Worm (Caenorhabditis elegans) whole organism, L4/young adult: Measurements from ENCODE around the gene M03C11.6.

Experiments
- W03F9.2 ChIP-seq: fragments of 150-350 bp; optimal IDR thresholded peaks from 2 replicates; lab custom pipeline; 2014; ENCODE audit warnings: missing biosample characterization, missing genetic modification characterization
- dao-5 ChIP-seq: sonication (generic microtip); optimal IDR thresholded peaks from 2 replicates; lab custom pipeline; 2016; ENCODE audit warnings: missing genotype, missing genetic modification characterization, moderate library complexity, missing compliant biosample characterization
- him-1 ChIP-seq: sonication (generic microtip); optimal IDR thresholded peaks from 2 replicates; lab custom pipeline; 2016; ENCODE audit warnings: missing genotype, missing genetic modification reagents, missing genetic modification characterization, missing compliant biosample characterization

M03C11.6 gene

DNA sequence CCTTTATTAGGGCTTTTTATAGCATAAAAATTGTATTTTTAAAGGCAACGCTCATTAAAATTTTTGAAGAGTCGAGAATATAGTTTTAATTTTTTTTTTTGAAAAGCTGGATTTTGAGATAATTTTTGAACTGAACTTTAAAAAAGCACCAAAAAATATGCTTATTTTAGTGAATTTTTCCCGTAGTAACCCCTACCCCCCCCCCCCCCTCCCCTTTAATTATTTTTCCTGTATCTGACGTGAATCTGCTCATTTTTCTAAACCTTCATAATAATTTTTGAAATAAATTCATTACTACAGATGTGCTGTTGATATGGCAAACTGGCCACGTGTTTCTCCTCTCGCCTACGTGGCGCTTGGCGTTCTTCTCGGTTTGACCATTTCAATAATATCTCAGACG, 42.3 kb downstream of the M03C11.6 start, which contains the start of gene C38H2.2:
C38H2.2 (plus strand) TSS at position 301 of the 400 bp plus-strand sequence.
- TF ChIP-seq him-1 (tag; lab: Kevin White, UChicago) (no peak), W03F9.2 (tag; lab: Kevin White, UChicago) (no peak), dao-5 (tag; lab: Kevin White, UChicago) (no peak)

DNA sequence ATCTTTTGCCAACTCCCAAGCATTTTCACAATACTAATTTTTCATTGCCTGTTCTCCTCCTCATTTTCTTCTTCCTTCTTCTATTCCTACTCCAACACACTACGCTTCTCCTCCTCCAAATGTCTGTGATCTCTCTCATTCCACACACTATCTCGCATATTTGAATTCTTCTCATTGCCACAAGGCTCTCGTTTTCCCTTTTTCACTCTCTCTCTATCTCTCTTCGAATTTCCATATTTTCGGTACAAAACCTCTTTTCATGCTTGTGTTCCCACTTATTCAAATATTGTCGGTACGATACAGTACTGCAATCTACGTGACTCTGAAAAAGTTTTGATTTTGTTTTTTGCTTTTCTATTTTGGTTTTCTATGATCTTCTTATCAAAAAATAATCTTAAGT, 43.2 kb downstream of the M03C11.6 start:
- TF ChIP-seq dao-5 (tag; lab: Kevin White, UChicago) (no peak), him-1 (tag; lab: Kevin White, UChicago) (no peak), W03F9.2 (tag; lab: Kevin White, UChicago) (no peak)

DNA sequence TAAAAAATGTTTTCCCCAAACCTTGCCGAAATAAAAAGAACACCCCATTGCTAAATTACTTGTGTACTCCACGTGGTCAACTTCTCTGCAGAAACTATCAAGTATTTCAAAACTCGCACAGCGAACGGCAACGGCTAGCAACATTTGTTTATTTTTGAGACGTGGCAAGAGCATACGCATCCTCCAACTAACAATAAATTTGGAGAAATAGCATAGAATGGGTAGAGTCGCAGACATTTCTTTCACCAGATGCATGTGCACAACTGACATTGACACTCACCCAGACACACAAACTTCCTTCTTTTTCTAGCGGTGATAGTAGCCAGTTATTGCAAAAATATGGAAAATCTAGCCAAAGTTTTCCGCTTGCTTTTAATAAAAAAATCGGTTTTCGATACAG, 44.2 kb downstream of the M03C11.6 start:
- TF ChIP-seq him-1 (tag; lab: Kevin White, UChicago), result no peak
- no peak for TF ChIP-seq W03F9.2 (tag; lab: Kevin White, UChicago)

DNA sequence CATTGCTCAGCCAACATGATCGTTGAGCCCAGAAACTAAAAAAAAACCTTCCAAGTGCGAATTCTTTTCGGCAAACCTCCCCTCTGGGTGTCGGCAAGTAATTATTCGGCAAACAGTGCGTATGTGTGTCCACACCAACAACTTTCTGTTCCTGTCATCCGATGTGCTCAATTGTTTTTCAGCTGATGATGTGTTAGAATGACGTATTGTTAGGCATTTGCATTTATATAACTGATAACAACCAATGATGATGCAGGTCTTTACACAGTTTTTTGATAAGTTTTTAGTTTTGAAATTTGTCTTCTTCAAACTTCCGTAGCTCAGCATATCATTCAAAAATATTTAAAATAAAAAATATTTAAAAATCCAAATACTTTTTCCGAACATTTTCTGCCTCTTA, 44.9 kb downstream of the M03C11.6 start:
- no peak for TF ChIP-seq W03F9.2 (tag; lab: Kevin White, UChicago)
- TF ChIP-seq dao-5 (tag; lab: Kevin White, UChicago), result no peak
- TF ChIP-seq him-1 (tag; lab: Kevin White, UChicago), result no peak

DNA sequence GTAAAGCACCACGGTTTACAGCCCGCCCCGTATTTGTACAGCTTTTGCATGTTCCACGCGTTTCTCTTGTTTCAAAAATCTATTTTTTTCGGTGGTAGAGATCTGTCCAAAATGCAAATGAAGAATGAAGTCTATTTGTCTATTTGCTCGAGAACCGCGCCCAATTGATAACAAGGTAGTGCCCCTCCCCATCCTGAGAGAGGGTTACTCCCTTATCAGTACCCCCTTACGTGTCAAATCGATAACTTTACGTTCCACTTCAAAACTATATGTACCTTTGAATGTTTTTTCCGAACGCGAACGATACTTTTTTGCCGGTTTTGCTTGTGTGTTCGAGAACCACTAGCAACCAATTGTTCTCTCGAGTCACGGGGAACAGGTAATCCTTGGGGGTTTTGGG, 47.8 kb downstream of the M03C11.6 start:
- no peak for TF ChIP-seq him-1 (tag; lab: Kevin White, UChicago)
- no peak for TF ChIP-seq W03F9.2 (tag; lab: Kevin White, UChicago)
- no peak for TF ChIP-seq dao-5 (tag; lab: Kevin White, UChicago)

DNA sequence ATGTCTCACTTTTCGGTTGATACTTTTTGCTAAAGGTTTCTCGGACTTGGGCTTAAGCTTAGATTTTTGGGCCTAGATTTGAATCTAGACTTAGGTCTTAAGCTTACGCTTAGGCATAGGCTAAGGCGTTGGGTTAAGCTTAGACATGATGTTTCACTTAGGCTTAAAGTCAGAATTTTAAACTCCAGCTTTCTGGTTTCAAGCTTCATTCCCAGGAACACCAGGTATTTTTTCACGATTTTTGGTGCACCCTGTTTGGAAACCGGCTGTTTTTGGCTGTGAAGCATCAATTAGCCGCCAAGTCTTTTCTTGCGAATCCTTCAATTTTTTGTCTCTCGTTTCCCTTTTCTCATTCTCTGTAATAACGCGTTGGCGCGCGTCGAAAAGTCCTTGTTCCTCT, 50.0 kb downstream of the M03C11.6 start:
- TF ChIP-seq dao-5 (tag; lab: Kevin White, UChicago) (no peak), W03F9.2 (tag; lab: Kevin White, UChicago) (no peak), him-1 (tag; lab: Kevin White, UChicago) (no peak)
